Fruit fly (Drosophila melanogaster) whole organism, embryonic: ENCODE measurements around the gene Cdc37.

Experiments used
- Bteb2 ChIP-seq: fragments of 200-800 bp; sonication (Bioruptor generic); optimal IDR thresholded peaks from 2 replicates; lab custom pipeline; 2016; ENCODE audit warnings: missing biosample characterization, missing genetic modification characterization
- C15 ChIP-seq: fragments of 200-800 bp; sonication (Bioruptor generic); IDR thresholded peaks from 3 replicates; pipeline ENCODE4 v1.3.6; 2022; ENCODE audit warnings: missing biosample characterization, missing genetic modification characterization
- CG10462 ChIP-seq: fragments of 200-800 bp; sonication (Bioruptor generic); optimal IDR thresholded peaks from 2 replicates; lab custom pipeline; 2016; ENCODE audit warnings: missing biosample characterization, missing genetic modification characterization
- CG11456 ChIP-seq: fragments of 200-800 bp; sonication (Bioruptor generic); IDR thresholded peaks from 3 replicates; pipeline ENCODE4 v1.3.6; 2022; ENCODE audit warnings: missing biosample characterization, missing genetic modification characterization
- CG11696 ChIP-seq: fragments of 200-800 bp; sonication (Bioruptor generic); IDR thresholded peaks from 2 replicates; pipeline ENCODE4 v1.3.6; 2022; ENCODE audit warnings: missing biosample characterization, missing genetic modification characterization
- CG13123 ChIP-seq: fragments of 200-800 bp; sonication (Bioruptor generic); optimal IDR thresholded peaks from 2 replicates; lab custom pipeline; 2016; ENCODE audit warnings: missing biosample characterization, missing genetic modification characterization
- CG13624 ChIP-seq: fragments of 200-800 bp; sonication (Bioruptor generic); optimal IDR thresholded peaks from 2 replicates; lab custom pipeline; 2016; ENCODE audit warnings: missing biosample characterization, missing genetic modification characterization
- CG14710 ChIP-seq: fragments of 200-800 bp; sonication (Bioruptor generic); optimal IDR thresholded peaks from 3 replicates; lab custom pipeline; 2019; ENCODE audit warnings: missing biosample characterization, mild to moderate bottlenecking, missing genetic modification characterization, moderate library complexity
- CG15073 ChIP-seq: fragments of 200-800 bp; sonication (Bioruptor generic); optimal IDR thresholded peaks from 2 replicates; lab custom pipeline; 2016; ENCODE audit warnings: missing biosample characterization, missing genetic modification characterization
- CG15479 ChIP-seq: fragments of 200-800 bp; sonication (Bioruptor generic); optimal IDR thresholded peaks from 3 replicates; lab custom pipeline; 2019; ENCODE audit warnings: missing biosample characterization, mild to moderate bottlenecking, missing genetic modification characterization, moderate library complexity
- CG17186 ChIP-seq: fragments of 200-800 bp; sonication (Bioruptor generic); optimal IDR thresholded peaks from 3 replicates; lab custom pipeline; 2017; ENCODE audit warnings: missing biosample characterization, missing genetic modification reagents, missing genetic modification characterization
- CG17802 ChIP-seq: fragments of 200-800 bp; sonication (Bioruptor generic); optimal IDR thresholded peaks from 2 replicates; lab custom pipeline; 2018; ENCODE audit warnings: missing biosample characterization, mild to moderate bottlenecking, missing genetic modification characterization, moderate library complexity
- CG2129 ChIP-seq: fragments of 200-800 bp; sonication (Bioruptor generic); IDR thresholded peaks from 2 replicates; pipeline ENCODE4 v1.3.6; 2022; ENCODE audit warnings: missing biosample characterization, missing genetic modification characterization; ENCODE audit not compliant: partially characterized antibody
- CG2202 ChIP-seq: fragments of 200-800 bp; sonication (Bioruptor generic); optimal IDR thresholded peaks from 2 replicates; lab custom pipeline; 2018; ENCODE audit warnings: missing biosample characterization, mild to moderate bottlenecking, missing genetic modification characterization
- CG32767 ChIP-seq: fragments of 200-800 bp; sonication (Bioruptor generic); IDR thresholded peaks from 2 replicates; pipeline ENCODE4 v1.3.6; 2022; ENCODE audit warnings: missing biosample characterization, missing genetic modification characterization
- CG3407 ChIP-seq: fragments of 200-800 bp; sonication (Bioruptor generic); optimal IDR thresholded peaks from 2 replicates; lab custom pipeline; 2018; ENCODE audit warnings: missing biosample characterization, mild to moderate bottlenecking, missing genetic modification characterization
- CG42726 ChIP-seq: fragments of 200-800 bp; sonication (Bioruptor generic); IDR thresholded peaks from 2 replicates; pipeline ENCODE4 v1.3.6; 2022; ENCODE audit warnings: missing biosample characterization, missing genetic modification characterization; ENCODE audit not compliant: partially characterized antibody
- CG4282 ChIP-seq: fragments of 200-800 bp; sonication (Bioruptor generic); optimal IDR thresholded peaks from 2 replicates; lab custom pipeline; 2016; ENCODE audit warnings: missing biosample characterization, missing genetic modification characterization
- CG5180 ChIP-seq: fragments of 200-800 bp; sonication (Bioruptor generic); optimal IDR thresholded peaks from 3 replicates; lab custom pipeline; 2017; ENCODE audit warnings: missing biosample characterization, missing genetic modification characterization, mild to moderate bottlenecking, moderate library complexity, missing genetic modification reagents
- CG7987 ChIP-seq: fragments of 200-800 bp; sonication (Bioruptor generic); optimal IDR thresholded peaks from 2 replicates; lab custom pipeline; 2018; ENCODE audit warnings: missing biosample characterization, mild to moderate bottlenecking, missing genetic modification characterization, moderate library complexity
- CG8089 ChIP-seq: fragments of 200-800 bp; sonication (Bioruptor generic); optimal IDR thresholded peaks from 3 replicates; lab custom pipeline; 2016; ENCODE audit warnings: missing biosample characterization, missing genetic modification characterization
- CG9215 ChIP-seq: fragments of 200-800 bp; sonication (Bioruptor generic); IDR thresholded peaks from 2 replicates; pipeline ENCODE4 v1.3.6; 2022; ENCODE audit warnings: missing biosample characterization, missing genetic modification characterization
- CG9817 ChIP-seq: fragments of 200-800 bp; sonication (Bioruptor generic); optimal IDR thresholded peaks from 2 replicates; lab custom pipeline; 2018; ENCODE audit warnings: missing biosample characterization, mild to moderate bottlenecking, missing genetic modification characterization, moderate library complexity
- Chrac-16 ChIP-seq: fragments of 200-800 bp; sonication (Bioruptor generic); optimal IDR thresholded peaks from 3 replicates; lab custom pipeline; 2016; ENCODE audit warnings: missing biosample characterization, missing genetic modification characterization
- E2f1 ChIP-seq: fragments of 200-800 bp; sonication (Bioruptor generic); IDR thresholded peaks from 2 replicates; pipeline ENCODE4 v1.3.6; 2022; ENCODE audit warnings: missing biosample characterization, missing genetic modification characterization
- H15 ChIP-seq: fragments of 200-800 bp; sonication (Bioruptor generic); IDR thresholded peaks from 3 replicates; pipeline ENCODE4 v1.3.6; 2022; ENCODE audit warnings: missing biosample characterization, missing genetic modification characterization
- H2.0 ChIP-seq: fragments of 200-800 bp; sonication (Bioruptor generic); IDR thresholded peaks from 2 replicates; pipeline ENCODE4 v1.3.6; 2022; ENCODE audit warnings: missing biosample characterization, missing genetic modification characterization
- Hmr ChIP-seq: fragments of 200-800 bp; sonication (Bioruptor generic); optimal IDR thresholded peaks from 3 replicates; lab custom pipeline; 2017; ENCODE audit warnings: mild to moderate bottlenecking, missing biosample characterization, missing genetic modification reagents, missing genetic modification characterization
- Hr39 ChIP-seq: fragments of >200 bp; optimal IDR thresholded peaks from 2 replicates; lab custom pipeline; 2017
- Lhr ChIP-seq: fragments of 200-800 bp; sonication (Bioruptor generic); optimal IDR thresholded peaks from 3 replicates; lab custom pipeline; 2017; ENCODE audit warnings: mild to moderate bottlenecking, missing biosample characterization, missing genetic modification reagents, missing genetic modification characterization
- MTF-1 ChIP-seq: fragments of 200-800 bp; sonication (Bioruptor generic); optimal IDR thresholded peaks from 2 replicates; lab custom pipeline; 2018; ENCODE audit warnings: missing biosample characterization, mild to moderate bottlenecking, missing genetic modification characterization, borderline replicate concordance
- Ssrp ChIP-seq: fragments of 200-800 bp; sonication (Bioruptor generic); optimal IDR thresholded peaks from 2 replicates; lab custom pipeline; 2018; ENCODE audit warnings: missing biosample characterization, mild to moderate bottlenecking, missing genetic modification characterization, moderate library complexity
- ara ChIP-seq: fragments of 200-800 bp; sonication (Bioruptor generic); IDR thresholded peaks from 2 replicates; pipeline ENCODE4 v1.3.6; 2022; ENCODE audit warnings: missing biosample characterization, missing genetic modification characterization
- az2 ChIP-seq: fragments of 200-800 bp; sonication (Bioruptor generic); optimal IDR thresholded peaks from 3 replicates; lab custom pipeline; 2016; ENCODE audit warnings: missing biosample characterization, missing genetic modification characterization
- cas ChIP-seq: fragments of 200-800 bp; sonication (Bioruptor generic); IDR thresholded peaks from 2 replicates; pipeline ENCODE4 v1.3.6; 2022; ENCODE audit warnings: missing biosample characterization, missing genetic modification characterization
- chinmo ChIP-seq: fragments of 200-800 bp; sonication (Bioruptor generic); IDR thresholded peaks from 4 replicates; pipeline ENCODE4 v1.3.6; 2022; ENCODE audit warnings: missing biosample characterization, missing genetic modification characterization; ENCODE audit not compliant: partially characterized antibody
- crol ChIP-seq: fragments of 200-800 bp; sonication (Bioruptor generic); IDR thresholded peaks from 2 replicates; pipeline ENCODE4 v1.3.6; 2022; ENCODE audit warnings: missing biosample characterization, missing genetic modification characterization
- ewg ChIP-seq: fragments of 200-800 bp; sonication (Bioruptor generic); optimal IDR thresholded peaks from 3 replicates; lab custom pipeline; 2017; ENCODE audit warnings: mild to moderate bottlenecking, missing biosample characterization, missing genetic modification reagents, missing genetic modification characterization
- exex ChIP-seq: fragments of 200-800 bp; sonication (Bioruptor generic); optimal IDR thresholded peaks from 4 replicates; lab custom pipeline; 2018; ENCODE audit warnings: missing biosample characterization, mild to moderate bottlenecking, missing genetic modification characterization, moderate library complexity
- kni ChIP-seq: fragments of 200-800 bp; sonication (Bioruptor generic); optimal IDR thresholded peaks from 3 replicates; lab custom pipeline; 2017; ENCODE audit warnings: mild to moderate bottlenecking, missing biosample characterization, missing genetic modification reagents, missing genetic modification characterization
- ranshi ChIP-seq: fragments of 200-800 bp; sonication (Bioruptor generic); IDR thresholded peaks from 2 replicates; pipeline ENCODE4 v1.3.6; 2022; ENCODE audit warnings: missing biosample characterization, missing genetic modification characterization
- sens-2 ChIP-seq: fragments of 200-800 bp; sonication (Bioruptor generic); IDR thresholded peaks from 2 replicates; pipeline ENCODE4 v1.3.6; 2022; ENCODE audit warnings: missing biosample characterization, missing genetic modification characterization
- seq ChIP-seq: fragments of 200-800 bp; sonication (Bioruptor generic); IDR thresholded peaks from 2 replicates; pipeline ENCODE4 v1.3.6; 2022; ENCODE audit warnings: missing biosample characterization, missing genetic modification characterization
- tin ChIP-seq: fragments of 200-800 bp; sonication (Bioruptor generic); optimal IDR thresholded peaks from 3 replicates; lab custom pipeline; 2016; ENCODE audit warnings: missing biosample characterization, missing genetic modification characterization
- toy ChIP-seq: fragments of 200-800 bp; sonication (Bioruptor generic); IDR thresholded peaks from 2 replicates; pipeline ENCODE4 v1.3.6; 2022; ENCODE audit warnings: missing biosample characterization, missing genetic modification characterization
- tx ChIP-seq: fragments of 200-800 bp; sonication (Bioruptor generic); optimal IDR thresholded peaks from 2 replicates; lab custom pipeline; 2016; ENCODE audit warnings: missing biosample characterization, missing genetic modification characterization
- zen ChIP-seq: fragments of 200-800 bp; sonication (Bioruptor generic); optimal IDR thresholded peaks from 3 replicates; lab custom pipeline; 2018; ENCODE audit warnings: missing biosample characterization, mild to moderate bottlenecking, missing genetic modification characterization, moderate library complexity

Gene Cdc37

dm6 chr3L:1772593-1772992 lies 22.6 kb upstream of the Cdc37 start:
- no peak for TF ChIP-seq CG9215 (GFP tag; lab: Robert Waterston, UW)
- no peak for TF ChIP-seq CG32767 (GFP tag; lab: Robert Waterston, UW)
- peak; percentile 72 for TF ChIP-seq zen (tag; lab: Kevin White, UChicago)
- TF ChIP-seq CG4282 (GFP tag; lab: Kevin White, UChicago): no peak
- TF ChIP-seq CG2129 (GFP tag; lab: Robert Waterston, UW): no peak
- TF ChIP-seq seq: no peak
- TF ChIP-seq Ssrp (tag; lab: Kevin White, UChicago): no peak
- TF ChIP-seq CG5180: no peak
- TF ChIP-seq Chrac-16 (GFP tag; lab: Kevin White, UChicago): no peak
- TF ChIP-seq CG15479 (GFP tag; lab: Kevin White, UChicago): peak; percentile 84
- no peak for TF ChIP-seq Hr39 (lab: Kevin White, UChicago)
- TF ChIP-seq CG14710 (tag; lab: Kevin White, UChicago): no peak
- TF ChIP-seq, all 482 proteins: peak for 2

DNA sequence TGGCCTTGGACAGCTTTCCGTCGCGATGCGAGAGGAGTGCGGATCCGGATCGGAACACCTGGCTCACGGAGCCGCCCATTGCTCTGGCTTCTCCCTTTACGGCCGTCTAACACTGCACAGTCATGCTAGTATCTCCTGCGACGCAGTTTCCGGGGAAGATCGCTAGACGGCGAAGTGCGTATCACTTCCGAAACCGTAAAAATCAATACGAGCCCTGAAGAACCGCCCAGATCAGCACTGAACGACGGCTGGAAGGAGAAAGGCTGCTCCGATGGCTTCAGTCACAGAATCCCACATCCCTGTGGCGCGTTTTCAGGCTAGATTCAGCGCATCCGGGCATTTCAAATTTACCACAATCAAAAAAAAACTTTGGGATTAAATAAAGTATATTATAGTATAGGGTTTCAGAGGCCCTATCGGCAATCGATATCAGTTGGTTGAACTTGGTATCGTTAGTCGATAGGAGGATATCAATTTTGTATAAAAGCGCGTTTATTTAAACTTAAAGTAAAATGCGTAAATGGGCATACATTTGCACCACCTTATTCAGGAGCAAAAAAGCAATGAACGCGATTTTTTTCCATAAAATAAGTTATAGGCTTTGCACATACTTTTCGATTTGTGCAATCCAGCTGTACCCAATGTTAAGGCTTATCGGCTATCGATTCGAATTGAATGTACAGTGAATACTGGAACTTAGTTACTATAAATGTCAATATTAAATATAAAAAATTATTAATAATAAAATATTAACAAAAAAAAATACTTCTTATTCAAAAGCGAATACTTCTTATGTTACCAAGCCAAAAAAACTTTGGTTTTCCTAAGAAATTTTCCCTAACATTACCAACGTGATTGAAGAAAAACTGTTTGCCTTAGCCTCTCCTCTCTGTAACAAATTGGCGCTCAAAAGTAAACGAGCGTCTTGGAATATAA lies 20.2 kb upstream of the Cdc37 start, which contains the start of the genes CG13933 and PolD2:
TSS of gene CG13933 (minus strand) at position 435 of the 936 bp plus-strand sequence.
TSS of gene PolD2 (plus strand) at position 921 of the 936 bp plus-strand sequence.
- peak; percentile 96 for TF ChIP-seq Hmr (GFP tag; lab: Kevin White, UChicago)
- TF ChIP-seq chinmo: peak; percentile 65; the same call in 1 of the 4 replicates
- peak; percentile 99 for TF ChIP-seq sens-2 (GFP tag; lab: Robert Waterston, UW)
- TF ChIP-seq E2f1 (GFP tag; lab: Robert Waterston, UW): peak; percentile 99
- no peak for TF ChIP-seq CG13624 (GFP tag; lab: Kevin White, UChicago)
- TF ChIP-seq CG8089: peak; percentile 68
- TF ChIP-seq ara (GFP tag; lab: Robert Waterston, UW): peak; percentile 97
- peak; percentile 46 for TF ChIP-seq CG7987 (GFP tag; lab: Kevin White, UChicago)
- peak; percentile 75 for TF ChIP-seq CG11696 (GFP tag; lab: Robert Waterston, UW)
- TF ChIP-seq C15 (GFP tag; lab: Robert Waterston, UW): peak; percentile 81; the same call in 1 of the 3 replicates
- peak; percentile 95 for TF ChIP-seq ranshi (GFP tag; lab: Robert Waterston, UW)
- TF ChIP-seq CG17802 (tag; lab: Kevin White, UChicago): peak; percentile 47
- peak; percentile 85 for TF ChIP-seq CG11456
- peak; percentile 96 for TF ChIP-seq H15 (GFP tag; lab: Robert Waterston, UW)
- peak; percentile 82 for TF ChIP-seq CG15073 (GFP tag; lab: Kevin White, UChicago)
- peak; percentile 72 for TF ChIP-seq MTF-1 (GFP tag; lab: Kevin White, UChicago)
- TF ChIP-seq CG10462 (GFP tag; lab: Kevin White, UChicago): peak; percentile 92
- TF ChIP-seq toy (GFP tag; lab: Robert Waterston, UW): peak; percentile 82
- peak; percentile 96 for TF ChIP-seq CG2202 (tag; lab: Kevin White, UChicago)
- peak; percentile 97 for TF ChIP-seq CG9817 (tag; lab: Kevin White, UChicago)
- peak; percentile 64 for TF ChIP-seq exex (tag; lab: Kevin White, UChicago)
- peak; percentile 73 for TF ChIP-seq Bteb2 (GFP tag; lab: Kevin White, UChicago)
- peak; percentile 97 for TF ChIP-seq Chrac-16 (GFP tag; lab: Kevin White, UChicago)
- peak; percentile 55 for TF ChIP-seq CG17186 (GFP tag; lab: Kevin White, UChicago)
- peak; percentile 90 for TF ChIP-seq cas (GFP tag; lab: Robert Waterston, UW)
- peak; percentile 94 for TF ChIP-seq CG13123 (GFP tag; lab: Kevin White, UChicago)
- peak; percentile 93 for TF ChIP-seq ewg (GFP tag; lab: Kevin White, UChicago)
- no peak for TF ChIP-seq Lhr (GFP tag; lab: Kevin White, UChicago)
- peak; percentile 84 for TF ChIP-seq tin (GFP tag; lab: Kevin White, UChicago)
- TF ChIP-seq H2.0 (GFP tag; lab: Robert Waterston, UW): peak; percentile 99
- peak; percentile 84 for TF ChIP-seq CG14710 (tag; lab: Kevin White, UChicago)
- peak; percentile 98 for TF ChIP-seq az2 (GFP tag; lab: Kevin White, UChicago)
- TF ChIP-seq tx (GFP tag; lab: Kevin White, UChicago): peak; percentile 83
- TF ChIP-seq crol (GFP tag; lab: Robert Waterston, UW): peak; percentile 82
- no peak for TF ChIP-seq kni (GFP tag; lab: Kevin White, UChicago)
- TF ChIP-seq CG42726 (GFP tag; lab: Robert Waterston, UW): no peak
- peak; percentile 90 for TF ChIP-seq CG3407 (GFP tag; lab: Kevin White, UChicago)
